Worm (Caenorhabditis elegans): ENCODE measurements around the gene immp-1.

DNA sequence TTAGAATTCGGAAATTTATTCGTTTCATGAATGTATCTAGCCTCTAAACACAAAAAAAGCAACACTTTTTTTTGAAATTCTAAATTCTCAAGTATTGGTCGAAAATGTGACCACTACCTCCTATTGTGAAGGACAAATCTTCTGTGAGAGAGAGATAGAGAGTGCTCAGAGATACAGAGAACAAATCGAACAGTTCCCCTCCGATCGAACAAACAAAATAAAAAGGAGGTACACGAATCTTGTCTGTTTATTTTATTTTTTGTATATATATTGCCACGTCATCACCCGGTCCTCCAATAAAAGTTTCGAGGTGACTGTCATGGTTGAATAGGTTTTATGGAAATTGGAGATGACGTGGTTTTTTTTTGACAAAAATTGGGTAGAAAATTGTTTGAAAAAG is 33.9 kb upstream of the immp-1 start:
- TF ChIP-seq scrt-1 (GFP tag; IDR thresholded peaks at IDR 0.05): no peak
- TF ChIP-seq flt-1 (GFP tag; IDR thresholded peaks at IDR 0.05): no peak
- no peak for TF ChIP-seq hmbx-1 (tag; optimal IDR thresholded peaks at IDR 0.05)
- TF ChIP-seq tbx-11 (GFP tag; IDR thresholded peaks at IDR 0.05): no peak
- no peak for TF ChIP-seq ama-1 (optimal IDR thresholded peaks at IDR 0.05)
- TF ChIP-seq ets-7 (tag; optimal IDR thresholded peaks at IDR 0.05): no peak
- TF ChIP-seq tbx-37 (GFP tag; conservative IDR thresholded peaks at IDR 0.05): no peak
- TF ChIP-seq aly-1 (tag; optimal IDR thresholded peaks at IDR 0.05): no peak
- TF ChIP-seq tra-4 (tag; optimal IDR thresholded peaks at IDR 0.05): no peak

Data from whole organism, early embryonic.